Worm (Caenorhabditis elegans) whole organism, L2 larva: ENCODE data around the gene ddn-2.

Source experiments
- ZK546.5 ChIP-seq: sonication (generic microtip); optimal IDR thresholded peaks from 2 replicates; lab custom pipeline; 2017; ENCODE audit warnings: missing biosample characterization, missing genetic modification characterization
- nhr-237 ChIP-seq: fragments of 150-350 bp; optimal IDR thresholded peaks from 2 replicates; lab custom pipeline; 2014; ENCODE audit warnings: missing biosample characterization, missing genetic modification characterization

ce11 chrII:12928241-12928640, 19.4 kb downstream of the ddn-2 start, which contains the start of gene F58G1.3:
- TF ChIP-seq nhr-237 (tag; lab: Kevin White, UChicago) (no peak), ZK546.5 (tag; lab: Kevin White, UChicago) (no peak)
